Worm (Caenorhabditis elegans): Measurements from ENCODE around the gene gtap-2.

gtap-2 gene

ce11 chrIII:9825073-9825828 lies 16.9 kb downstream of the gtap-2 start, which contains the start of gene ZK632.9:
Gene ZK632.9 (minus strand): TSS chrIII:9825432.
- no peak for TF ChIP-seq nhr-85 (tag)
- no peak for TF ChIP-seq aly-2 (tag; optimal IDR thresholded peaks at IDR 0.05)
- TF ChIP-seq grh-1 (GFP tag; IDR thresholded peaks at IDR 0.05) = no peak
- TF ChIP-seq isw-1 (GFP tag; IDR thresholded peaks at IDR 0.05) = no peak
- no peak for TF ChIP-seq nhr-77 (tag; optimal IDR thresholded peaks at IDR 0.05)
- TF ChIP-seq pax-3 (tag; optimal IDR thresholded peaks at IDR 0.05) = no peak
- TF ChIP-seq lin-13 (GFP tag; optimal IDR thresholded peaks at IDR 0.05) = no peak
- no peak for TF ChIP-seq skn-1 (tag; optimal IDR thresholded peaks at IDR 0.05)
- TF ChIP-seq zag-1 (tag; optimal IDR thresholded peaks at IDR 0.05) = no peak
- TF ChIP-seq sox-4 (tag; optimal IDR thresholded peaks at IDR 0.05) = no peak
- no peak for TF ChIP-seq nhr-76 (tag; optimal IDR thresholded peaks at IDR 0.05)
- TF ChIP-seq ceh-82 (tag; optimal IDR thresholded peaks at IDR 0.05) = no peak
- TF ChIP-seq irx-1 (tag; optimal IDR thresholded peaks at IDR 0.05) = no peak
- no peak for TF ChIP-seq nhr-71 (tag; optimal IDR thresholded peaks at IDR 0.05)
- TF ChIP-seq xbp-1 (tag; optimal IDR thresholded peaks at IDR 0.05) = no peak
- no peak for TF ChIP-seq nhr-28 (tag; optimal IDR thresholded peaks at IDR 0.05)
- TF ChIP-seq lin-14 (GFP tag; optimal IDR thresholded peaks at IDR 0.05) = peak; percentile 31
- TF ChIP-seq blmp-1 (tag; optimal IDR thresholded peaks at IDR 0.05) = peak; percentile 58
- no peak for TF ChIP-seq sptf-1 (tag; optimal IDR thresholded peaks at IDR 0.05)
- TF ChIP-seq nhr-11 (tag; optimal IDR thresholded peaks at IDR 0.05) = no peak
- no peak for TF ChIP-seq nhr-12 (tag; optimal IDR thresholded peaks at IDR 0.05)
- no peak for TF ChIP-seq ceh-8 (GFP tag; optimal IDR thresholded peaks at IDR 0.05)
- TF ChIP-seq lir-3 (tag; optimal IDR thresholded peaks at IDR 0.05; ENCODE audit: poor library complexity) = no peak
- TF ChIP-seq C34B4.2 (tag; optimal IDR thresholded peaks at IDR 0.05) = no peak
- peak; percentile 21 to 33 (median 32) for TF ChIP-seq dpl-1 (GFP tag; optimal IDR thresholded peaks at IDR 0.05)
- peak in 1 of 6 experiments; percentile 67 for TF ChIP-seq elt-3 (tag; optimal IDR thresholded peaks at IDR 0.05)
- TF ChIP-seq hpl-2 (GFP tag; optimal IDR thresholded peaks at IDR 0.05) = no peak
- no peak for TF ChIP-seq mab-9 (GFP tag; IDR thresholded peaks at IDR 0.05)
- no peak for TF ChIP-seq tlp-1 (tag; optimal IDR thresholded peaks at IDR 0.05)
- no peak for TF ChIP-seq rnt-1 (tag; optimal IDR thresholded peaks at IDR 0.05)
- TF ChIP-seq vab-15 (tag; optimal IDR thresholded peaks at IDR 0.05) = no peak
- TF ChIP-seq mep-1 (tag; optimal IDR thresholded peaks at IDR 0.05) = peak; percentile 12
- no peak for TF ChIP-seq sup-37 (GFP tag; optimal IDR thresholded peaks at IDR 0.05)
- TF ChIP-seq nhr-84 (tag; optimal IDR thresholded peaks at IDR 0.05) = no peak
- peak in 1 of 2 experiments; percentile 9 for TF ChIP-seq lsy-2 (tag; optimal IDR thresholded peaks at IDR 0.05)
- no peak for TF ChIP-seq mdl-1 (tag; optimal IDR thresholded peaks at IDR 0.05)
- TF ChIP-seq F16B12.6 (tag; optimal IDR thresholded peaks at IDR 0.05) = peak; percentile 30
- TF ChIP-seq fos-1 (tag; optimal IDR thresholded peaks at IDR 0.05) = no peak
- TF ChIP-seq snu-23 (GFP tag; optimal IDR thresholded peaks at IDR 0.05) = peak; percentile 33
- no peak for TF ChIP-seq mef-2 (tag; optimal IDR thresholded peaks at IDR 0.05)
- TF ChIP-seq lin-35 (GFP tag; optimal IDR thresholded peaks at IDR 0.05) = peak; percentile 33 to 36
- TF ChIP-seq tbx-2 (tag; optimal IDR thresholded peaks at IDR 0.05) = no peak
- TF ChIP-seq unc-98 (GFP tag; IDR thresholded peaks at IDR 0.05) = no peak
- no peak for TF ChIP-seq efl-3 (GFP tag; optimal IDR thresholded peaks at IDR 0.05)

Measured in whole organism, L1 larva.